Worm (Caenorhabditis elegans) whole organism, mixed stage, embryonic: ENCODE data around the gene C44H9.7.

ENCODE experiments used
- M03D4.4 ChIP-seq: sonication (generic microtip); optimal IDR thresholded peaks from 2 replicates; lab custom pipeline; 2017; ENCODE audit warnings: mild to moderate bottlenecking, missing genetic modification characterization, missing compliant biosample characterization
- ceh-83 ChIP-seq: fragments of 200-800 bp; sonication (Bioruptor generic); optimal IDR thresholded peaks from 2 replicates; lab custom pipeline; 2018; ENCODE audit warnings: mild to moderate bottlenecking, missing genetic modification characterization, missing compliant biosample characterization
- drap-1 ChIP-seq: fragments of 200-800 bp; sonication (Bioruptor generic); optimal IDR thresholded peaks from 3 replicates; lab custom pipeline; 2018; ENCODE audit warnings: mild to moderate bottlenecking, missing genetic modification characterization, missing compliant biosample characterization
- elt-1 ChIP-seq: sonication (generic microtip); optimal IDR thresholded peaks from 2 replicates; lab custom pipeline; 2017; ENCODE audit warnings: missing genetic modification characterization, mild to moderate bottlenecking, missing compliant biosample characterization, antibody characterized with exemption, moderate library complexity, borderline replicate concordance; ENCODE audit not compliant: insufficient read depth
- flh-1 ChIP-seq: fragments of 200-800 bp; sonication (Bioruptor generic); optimal IDR thresholded peaks from 2 replicates; lab custom pipeline; 2018; ENCODE audit warnings: mild to moderate bottlenecking, missing genetic modification characterization, moderate library complexity, missing compliant biosample characterization
- ham-2 ChIP-seq: fragments of 200-800 bp; sonication (Bioruptor generic); optimal IDR thresholded peaks from 2 replicates; lab custom pipeline; 2018; ENCODE audit warnings: mild to moderate bottlenecking, missing genetic modification characterization, missing compliant biosample characterization
- lin-32 ChIP-seq: fragments of 200-800 bp; sonication (Bioruptor generic); optimal IDR thresholded peaks from 2 replicates; lab custom pipeline; 2018; ENCODE audit warnings: mild to moderate bottlenecking, missing genetic modification characterization, missing compliant biosample characterization
- mab-5 ChIP-seq: fragments of 150-350 bp; optimal IDR thresholded peaks from 2 replicates; lab custom pipeline; 2014; ENCODE audit warnings: missing biosample characterization, missing genetic modification characterization
- mep-1 ChIP-seq: fragments of 150-350 bp; optimal IDR thresholded peaks from 2 replicates; lab custom pipeline; 2017; ENCODE audit warnings: missing biosample characterization, missing genetic modification reagents, missing genetic modification characterization, inconsistent platforms
- mls-2 ChIP-seq: sonication (generic microtip); optimal IDR thresholded peaks from 2 replicates; lab custom pipeline; 2016; ENCODE audit warnings: mild to moderate bottlenecking, missing genetic modification characterization, moderate library complexity, missing compliant biosample characterization
- nhr-2 ChIP-seq: fragments of 150-350 bp; optimal IDR thresholded peaks from 2 replicates; lab custom pipeline; 2014; ENCODE audit warnings: missing biosample characterization, missing genetic modification characterization
- nhr-76 ChIP-seq: sonication (generic microtip); optimal IDR thresholded peaks from 2 replicates; lab custom pipeline; 2017; ENCODE audit warnings: missing biosample characterization, missing genetic modification characterization
- pha-4 ChIP-seq: fragments of 150-350 bp; optimal IDR thresholded peaks from 2 replicates; lab custom pipeline; 2018; ENCODE audit warnings: missing biosample characterization, missing genetic modification reagents, missing genetic modification characterization
- sem-2 ChIP-seq: fragments of 200-800 bp; sonication (Bioruptor generic); optimal IDR thresholded peaks from 2 replicates; lab custom pipeline; 2018; ENCODE audit warnings: mild to moderate bottlenecking, missing genetic modification characterization, missing compliant biosample characterization
- unc-120 ChIP-seq: sonication (generic microtip); optimal IDR thresholded peaks from 2 replicates; lab custom pipeline; 2017; ENCODE audit warnings: missing genetic modification characterization, missing compliant biosample characterization; ENCODE audit not compliant: poor library complexity, severe bottlenecking
- unc-39 ChIP-seq: fragments of 150-350 bp; optimal IDR thresholded peaks from 2 replicates; lab custom pipeline; 2014; ENCODE audit warnings: missing biosample characterization, missing genetic modification characterization
- unc-62 ChIP-seq: fragments of 150-350 bp; optimal IDR thresholded peaks from 2 replicates; lab custom pipeline; 2014; ENCODE audit warnings: missing biosample characterization, missing genetic modification reagents, missing genetic modification characterization
- ztf-11 ChIP-seq: fragments of 150-350 bp; optimal IDR thresholded peaks from 2 replicates; lab custom pipeline; 2014; ENCODE audit warnings: missing biosample characterization, missing genetic modification characterization

The C44H9.7 gene

DNA sequence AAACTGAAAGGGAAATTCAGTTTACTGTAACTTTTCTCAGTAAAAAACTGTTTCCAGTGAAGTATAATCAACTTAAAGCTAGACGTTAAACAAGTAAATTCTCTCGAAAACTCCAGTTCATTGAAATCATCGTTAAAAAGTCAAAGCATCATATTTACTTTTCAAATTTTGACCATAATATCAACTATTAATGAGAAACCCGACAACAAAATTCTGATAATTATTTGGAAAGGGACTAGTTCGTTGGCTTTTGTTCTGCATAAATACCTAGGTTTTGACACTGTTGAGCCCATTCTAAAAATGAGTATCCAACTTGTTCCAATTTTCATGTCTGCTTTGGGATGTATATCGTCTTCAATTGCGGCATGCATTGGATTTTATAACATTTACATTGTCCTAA, 48.5 kb downstream of the C44H9.7 start, which contains the start of gene ZC443.7:
Gene ZC443.7 (plus strand): TSS at position 301 of the 400 bp plus-strand sequence.
- TF ChIP-seq nhr-2 (tag; lab: Kevin White, UChicago) (no peak), pha-4 (no peak), lin-32 (no peak), unc-62 (GFP tag; lab: Kevin White, UChicago) (no peak), mab-5 (tag; lab: Kevin White, UChicago) (no peak), ham-2 (GFP tag; lab: Kevin White, UChicago) (no peak), M03D4.4 (no peak), ceh-83 (GFP tag; lab: Kevin White, UChicago) (no peak), unc-120 (tag; lab: Kevin White, UChicago) (no peak), unc-39 (tag; lab: Kevin White, UChicago) (no peak), flh-1 (GFP tag; lab: Kevin White, UChicago) (no peak), mep-1 (tag; lab: Kevin White, UChicago) (no peak), nhr-76 (tag; lab: Kevin White, UChicago) (no peak), drap-1 (GFP tag; lab: Kevin White, UChicago) (no peak), ztf-11 (tag; lab: Kevin White, UChicago) (no peak), elt-1 (no peak)

DNA sequence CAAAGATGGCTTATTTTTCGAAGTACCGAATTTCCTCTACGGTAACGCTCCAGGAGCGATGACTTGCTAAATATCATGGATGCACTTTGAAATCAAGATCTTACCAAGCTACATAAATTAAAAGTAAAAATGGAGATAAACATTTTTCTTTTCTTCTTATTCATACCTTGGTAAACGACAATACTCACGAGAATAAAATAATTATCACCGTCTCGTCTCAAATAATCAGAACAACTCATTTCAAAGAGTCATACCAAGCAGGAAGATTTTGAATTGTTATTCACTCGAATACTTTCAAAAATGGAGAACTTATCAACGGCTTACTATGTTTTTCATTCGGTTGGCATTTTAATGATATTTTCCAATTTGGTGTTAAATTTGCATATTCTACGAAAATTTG, 51.4 kb downstream of the C44H9.7 start, which contains the start of gene srbc-45:
Gene srbc-45 (plus strand): TSS at position 301 of the 400 bp plus-strand sequence.
- TF ChIP-seq pha-4: no peak
- no peak for TF ChIP-seq lin-32
- no peak for TF ChIP-seq mab-5 (tag; lab: Kevin White, UChicago)
- no peak for TF ChIP-seq sem-2 (GFP tag; lab: Kevin White, UChicago)
- no peak for TF ChIP-seq mls-2 (tag; lab: Kevin White, UChicago)
- TF ChIP-seq unc-120 (tag; lab: Kevin White, UChicago): no peak
- no peak for TF ChIP-seq unc-62 (GFP tag; lab: Kevin White, UChicago)
